Worm (Caenorhabditis elegans) whole organism, midembryonic: Measurements from ENCODE around the gene T22G5.3.

Experiments used
- T22C8.4 ChIP-seq: fragments of 200-800 bp; sonication (Bioruptor generic); IDR thresholded peaks from 2 replicates; pipeline ENCODE4 v1.3.6; 2022; ENCODE audit warnings: missing genetic modification characterization, missing compliant biosample characterization
- cog-1 ChIP-seq: sonication (generic microtip); optimal IDR thresholded peaks from 2 replicates; lab custom pipeline; 2016; ENCODE audit warnings: missing genetic modification characterization, missing compliant biosample characterization
- flt-1 ChIP-seq: fragments of 200-800 bp; sonication (Bioruptor generic); IDR thresholded peaks from 2 replicates; pipeline ENCODE4 v1.3.6; 2022; ENCODE audit warnings: missing genetic modification characterization, missing compliant biosample characterization
- klf-2 ChIP-seq: fragments of 200-800 bp; sonication (Bioruptor generic); conservative IDR thresholded peaks from 2 replicates; pipeline ENCODE4 v1.3.6; 2022; ENCODE audit warnings: missing genetic modification reagents, missing genetic modification characterization, missing compliant biosample characterization
- med-1 ChIP-seq: sonication (generic microtip); optimal IDR thresholded peaks from 2 replicates; lab custom pipeline; 2017; ENCODE audit warnings: missing genetic modification characterization, mild to moderate bottlenecking, missing compliant biosample characterization, antibody characterized with exemption, missing genetic modification reagents; ENCODE audit not compliant: insufficient read depth
- ref-1 ChIP-seq: fragments of 200-800 bp; sonication (Bioruptor generic); conservative IDR thresholded peaks from 2 replicates; pipeline ENCODE4 v1.3.6; 2022; ENCODE audit warnings: missing genetic modification reagents, missing genetic modification characterization, missing compliant biosample characterization
- tab-1 ChIP-seq: fragments of 200-800 bp; sonication (Bioruptor generic); IDR thresholded peaks from 2 replicates; pipeline ENCODE4 v1.3.6; 2022; ENCODE audit warnings: missing genetic modification characterization, missing compliant biosample characterization
- ztf-23 ChIP-seq: fragments of 200-800 bp; sonication (Bioruptor generic); IDR thresholded peaks from 2 replicates; pipeline ENCODE4 v1.3.6; 2022; ENCODE audit warnings: missing genetic modification reagents, missing genetic modification characterization, missing compliant biosample characterization
- ztf-29 ChIP-seq: fragments of 200-800 bp; sonication (Bioruptor generic); IDR thresholded peaks from 2 replicates; pipeline ENCODE4 v1.3.6; 2022; ENCODE audit warnings: missing genetic modification reagents, missing genetic modification characterization, missing compliant biosample characterization

Gene T22G5.3

DNA sequence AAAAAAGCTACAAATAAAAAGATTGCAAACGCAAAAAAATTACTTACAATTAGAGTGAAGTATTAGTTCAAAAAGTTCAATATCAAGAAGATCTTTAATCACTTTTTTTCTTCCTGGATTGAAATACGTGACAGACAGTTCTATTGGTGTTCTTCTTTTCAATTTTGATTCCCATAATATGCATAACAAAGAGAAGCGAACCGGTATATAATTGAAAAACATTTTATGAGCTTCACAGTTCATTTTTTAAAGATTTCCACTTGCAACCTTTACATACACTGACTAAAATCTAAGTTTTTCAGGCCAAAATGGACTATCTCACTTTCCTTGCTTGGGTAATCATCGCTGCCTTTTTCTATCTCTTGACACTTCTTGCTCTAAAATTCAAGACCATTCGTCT, 4.2 kb upstream of the T22G5.3 start, which contains the start of gene T22G5.1:
T22G5.1 (plus strand) TSS at position 301 of the 400 bp plus-strand sequence.
- TF ChIP-seq flt-1 (GFP tag; lab: Robert Waterston, UW) (no peak), tab-1 (GFP tag; lab: Robert Waterston, UW) (no peak), klf-2 (GFP tag; lab: Robert Waterston, UW) (no peak), T22C8.4 (no peak), ref-1 (no peak), ztf-23 (GFP tag; lab: Robert Waterston, UW) (no peak), ztf-29 (GFP tag; lab: Robert Waterston, UW) (no peak), cog-1 (tag; lab: Kevin White, UChicago) (no peak), med-1 (no peak)

ce11 chrV:13878226-13878625, 2.5 kb upstream of the T22G5.3 start:
- TF ChIP-seq flt-1 (GFP tag; lab: Robert Waterston, UW) (no peak), ztf-29 (GFP tag; lab: Robert Waterston, UW) (no peak), tab-1 (GFP tag; lab: Robert Waterston, UW) (no peak), med-1 (no peak), cog-1 (tag; lab: Kevin White, UChicago) (no peak), ref-1 (no peak), ztf-23 (GFP tag; lab: Robert Waterston, UW) (no peak), T22C8.4 (no peak), klf-2 (GFP tag; lab: Robert Waterston, UW) (no peak)

DNA sequence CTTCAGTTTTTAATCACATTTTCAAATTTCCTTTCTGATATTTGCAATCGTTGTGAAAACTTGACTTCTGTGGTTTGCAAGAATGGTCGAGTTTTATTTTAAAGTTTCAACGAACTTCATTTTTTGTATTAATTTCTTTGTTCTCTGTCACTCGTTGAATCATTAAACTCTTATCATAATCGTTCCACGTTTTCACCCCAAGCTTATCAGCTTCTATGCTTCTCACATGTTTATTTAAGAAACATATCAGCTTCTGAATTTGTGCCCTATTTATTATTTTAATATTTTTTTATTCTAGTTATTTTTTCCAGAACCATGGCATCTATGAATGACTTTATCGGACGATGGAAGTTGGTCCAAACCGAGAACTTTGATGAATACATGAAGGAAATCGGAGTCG, 1.5 kb upstream of the T22G5.3 start, which contains the start of gene lbp-7:
lbp-7 (plus strand) TSS at position 312 of the 400 bp plus-strand sequence.
- TF ChIP-seq ztf-29 (GFP tag; lab: Robert Waterston, UW) (no peak), ref-1 (no peak), cog-1 (tag; lab: Kevin White, UChicago) (no peak), T22C8.4 (no peak), klf-2 (GFP tag; lab: Robert Waterston, UW) (no peak)

DNA sequence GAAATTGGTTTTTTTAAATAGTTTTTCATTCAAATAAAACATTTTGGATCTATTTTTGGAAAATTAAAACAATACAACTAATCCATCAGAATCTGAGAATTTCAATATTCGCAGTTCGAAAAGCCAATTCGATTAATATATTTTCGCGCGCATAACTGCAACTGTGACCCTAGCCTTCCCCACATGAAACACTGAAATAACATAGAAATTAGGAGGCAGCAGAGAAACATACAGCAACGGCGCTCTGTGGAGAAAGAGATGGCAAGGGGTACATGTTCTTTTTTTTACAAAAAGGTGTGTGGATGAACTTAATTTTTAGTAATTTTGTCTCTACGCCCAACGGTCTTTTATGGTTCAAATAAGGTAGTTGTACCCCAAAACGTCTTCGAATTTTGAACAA, 544 bp upstream of the T22G5.3 start:
- TF ChIP-seq ztf-23 (GFP tag; lab: Robert Waterston, UW), result no peak
- no peak for TF ChIP-seq med-1
- TF ChIP-seq flt-1 (GFP tag; lab: Robert Waterston, UW), result no peak
- no peak for TF ChIP-seq klf-2 (GFP tag; lab: Robert Waterston, UW)
- TF ChIP-seq tab-1 (GFP tag; lab: Robert Waterston, UW), result no peak

- no peak for TF ChIP-seq T22C8.4
- TF ChIP-seq med-1, result no peak
- no peak for TF ChIP-seq ztf-23 (GFP tag; lab: Robert Waterston, UW)
- TF ChIP-seq klf-2 (GFP tag; lab: Robert Waterston, UW), result no peak
- TF ChIP-seq cog-1 (tag; lab: Kevin White, UChicago), result no peak
- TF ChIP-seq flt-1 (GFP tag; lab: Robert Waterston, UW), result no peak
- TF ChIP-seq tab-1 (GFP tag; lab: Robert Waterston, UW), result no peak
- TF ChIP-seq ztf-29 (GFP tag; lab: Robert Waterston, UW), result no peak
- no peak for TF ChIP-seq ref-1
Measured at ce11 chrV:13887358-13887757, 6.7 kb downstream of the T22G5.3 start, which contains the start of gene srsx-19. Gene srsx-19 (plus strand): TSS chrV:13887658.

- no peak for TF ChIP-seq flt-1 (GFP tag; lab: Robert Waterston, UW)
- no peak for TF ChIP-seq T22C8.4
- no peak for TF ChIP-seq ztf-23 (GFP tag; lab: Robert Waterston, UW)
- TF ChIP-seq ztf-29 (GFP tag; lab: Robert Waterston, UW), result no peak
- TF ChIP-seq klf-2 (GFP tag; lab: Robert Waterston, UW), result no peak
- TF ChIP-seq ref-1, result no peak
- TF ChIP-seq cog-1 (tag; lab: Kevin White, UChicago), result no peak
- no peak for TF ChIP-seq med-1
- no peak for TF ChIP-seq tab-1 (GFP tag; lab: Robert Waterston, UW)
Measured at ce11 chrV:13889516-13889915, 8.8 kb downstream of the T22G5.3 start, which contains the start of gene spp-12. Gene spp-12 (plus strand): TSS chrV:13889816.

- TF ChIP-seq ztf-23 (GFP tag; lab: Robert Waterston, UW), result no peak
Measured at ce11 chrV:13890473-13890872, 9.8 kb downstream of the T22G5.3 start, which contains the start of gene lbp-8. Gene lbp-8 (plus strand): TSS chrV:13890773.

- TF ChIP-seq tab-1 (GFP tag; lab: Robert Waterston, UW) (no peak), flt-1 (GFP tag; lab: Robert Waterston, UW) (no peak)
Measured at ce11 chrV:13891489-13891888, 10.8 kb downstream of the T22G5.3 start.

DNA sequence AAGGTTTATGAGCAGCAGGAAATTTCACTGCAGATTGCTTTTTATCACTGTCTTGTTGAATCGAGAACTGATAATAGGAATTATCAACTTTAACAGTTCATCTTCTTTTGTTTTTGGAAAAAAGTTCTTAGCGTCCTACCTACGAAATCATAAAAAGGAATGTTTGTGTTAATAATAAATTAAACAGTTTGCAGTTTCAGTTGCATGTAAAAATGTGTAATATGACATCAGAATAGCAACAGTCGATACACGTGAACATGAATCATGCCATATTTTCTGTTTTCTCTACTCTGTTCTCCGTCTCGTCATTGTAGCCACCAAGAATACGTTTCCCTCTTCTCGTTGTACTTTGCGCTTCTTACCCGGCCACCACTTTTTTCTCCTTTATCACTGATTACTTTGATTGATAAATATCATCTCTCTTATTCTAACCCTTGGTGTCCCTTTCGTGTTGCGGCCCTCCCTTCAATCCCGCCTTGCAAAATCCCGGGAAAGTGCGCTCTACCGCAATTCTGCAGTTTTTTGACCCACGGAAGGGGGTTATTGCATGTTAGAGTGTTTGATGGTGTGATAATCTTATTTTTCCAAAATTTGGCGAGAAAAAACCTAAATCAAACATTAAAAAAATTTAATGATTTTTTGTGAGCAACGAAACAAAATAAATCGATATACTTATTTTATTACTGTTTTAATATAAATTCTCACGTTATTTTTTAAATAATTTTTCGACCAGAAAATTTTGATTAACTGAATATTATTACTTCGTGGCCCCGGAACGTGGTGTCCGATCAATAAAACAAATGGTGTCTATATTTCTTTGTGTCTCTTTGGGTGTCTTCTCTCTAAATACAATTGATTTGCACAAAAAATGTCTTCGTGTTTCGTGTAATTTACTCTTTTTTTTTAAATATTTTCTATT, 12.0 kb downstream of the T22G5.3 start, which contains the start of gene sptl-3:
sptl-3 (plus strand) TSS at position 869 of the 919 bp plus-strand sequence.
- TF ChIP-seq T22C8.4 (no peak), ztf-29 (GFP tag; lab: Robert Waterston, UW) (no peak), ztf-23 (GFP tag; lab: Robert Waterston, UW) (no peak), klf-2 (GFP tag; lab: Robert Waterston, UW) (no peak), med-1 (no peak)

- TF ChIP-seq T22C8.4 (no peak), ztf-23 (GFP tag; lab: Robert Waterston, UW) (no peak), flt-1 (GFP tag; lab: Robert Waterston, UW) (no peak), klf-2 (GFP tag; lab: Robert Waterston, UW) (no peak), med-1 (no peak)
Measured at ce11 chrV:13893583-13893982, 12.9 kb downstream of the T22G5.3 start.
